Worm (Caenorhabditis elegans): ENCODE data around the gene pgp-6.

DNA sequence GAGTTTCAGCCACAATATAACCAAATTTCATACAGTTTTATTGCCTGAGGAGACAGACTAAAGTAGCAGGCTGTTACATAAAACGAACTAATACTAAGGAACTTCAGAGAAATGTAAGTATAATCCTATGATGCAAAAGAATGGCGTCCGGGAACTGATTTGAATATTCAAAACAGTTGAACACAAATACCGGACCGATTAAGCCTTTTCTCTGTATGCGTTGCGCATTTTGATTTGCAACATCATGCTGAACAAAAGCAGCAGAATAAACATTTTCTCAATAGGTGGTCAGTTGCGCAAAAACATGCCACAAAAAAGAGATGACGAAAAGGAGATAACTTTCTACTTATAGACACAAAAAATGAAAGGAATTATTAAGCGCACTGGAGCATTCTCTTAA, 46.8 kb upstream of the pgp-6 start:
- TF ChIP-seq nhr-76 (tag; optimal IDR thresholded peaks at IDR 0.05) (no peak), ceh-9 (tag; optimal IDR thresholded peaks at IDR 0.05) (no peak)
